Worm (Caenorhabditis elegans): ENCODE results near the gene R12B2.13.
A peak's percentile ranks its signal among the peaks of the same experiment; 100 is the strongest.

R12B2.13 gene

DNA sequence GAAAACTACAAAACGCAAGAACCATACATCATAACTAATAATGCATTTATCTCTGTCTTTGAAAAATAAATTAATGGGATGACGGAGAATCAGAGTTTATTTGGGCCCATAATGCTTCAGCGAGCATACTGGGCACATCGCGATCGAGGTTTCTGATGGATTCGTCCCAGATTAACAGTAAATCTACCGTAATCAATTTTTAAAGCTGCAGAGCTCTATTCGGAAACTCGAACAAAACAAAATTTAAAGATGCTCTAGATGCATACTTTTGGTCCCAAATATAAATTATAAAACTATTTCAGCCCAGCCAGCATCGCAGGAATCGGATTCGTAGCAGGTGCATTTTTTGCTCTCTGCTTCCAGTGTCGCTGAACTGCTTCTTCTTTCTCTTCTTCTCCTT, 5.2 kb downstream of the R12B2.13 start (continued):
- TF ChIP-seq lin-15B (tag; optimal IDR thresholded peaks at IDR 0.05) (no peak), unc-130 (GFP tag; optimal IDR thresholded peaks at IDR 0.05) (no peak), jun-1 (tag; optimal IDR thresholded peaks at IDR 0.05) (no peak), daf-16 (GFP tag; optimal IDR thresholded peaks at IDR 0.05) (no peak), daf-16 (tag; optimal IDR thresholded peaks at IDR 0.05) (no peak), lin-39 (tag; optimal IDR thresholded peaks at IDR 0.05) (no peak), lin-29 (GFP tag; IDR thresholded peaks at IDR 0.05) (no peak), F26F4.8 (GFP tag; conservative IDR thresholded peaks at IDR 0.05) (no peak), T26A8.4 (GFP tag; IDR thresholded peaks at IDR 0.05) (peak; percentile 31; the same call in 1 of the 2 replicates)

- TF ChIP-seq ctbp-1 (GFP tag; IDR thresholded peaks at IDR 0.05), result peak; percentile 72
- no peak for TF ChIP-seq skn-1 (tag; optimal IDR thresholded peaks at IDR 0.05)
- peak; percentile 64 for TF ChIP-seq ces-1 (GFP tag; optimal IDR thresholded peaks at IDR 0.05)
- TF ChIP-seq lsy-2 (tag; optimal IDR thresholded peaks at IDR 0.05), result peak in 1 of 2 experiments; percentile 24
- no peak for TF ChIP-seq lin-15B (tag; optimal IDR thresholded peaks at IDR 0.05)
- no peak for TF ChIP-seq F37D6.2 (tag; optimal IDR thresholded peaks at IDR 0.05)
- peak in 1 of 2 experiments; percentile 94 for TF ChIP-seq unc-62 (GFP tag; optimal IDR thresholded peaks at IDR 0.05 in 1 of 2)
- no peak for TF ChIP-seq unc-62 (tag; optimal IDR thresholded peaks at IDR 0.05)
- TF ChIP-seq mes-2 (tag; optimal IDR thresholded peaks at IDR 0.05; ENCODE audit: poor library complexity, severe bottlenecking), result peak; percentile 30
Measured at ce11 chrIII:5826895-5827437, 6.3 kb downstream of the R12B2.13 start.

DNA sequence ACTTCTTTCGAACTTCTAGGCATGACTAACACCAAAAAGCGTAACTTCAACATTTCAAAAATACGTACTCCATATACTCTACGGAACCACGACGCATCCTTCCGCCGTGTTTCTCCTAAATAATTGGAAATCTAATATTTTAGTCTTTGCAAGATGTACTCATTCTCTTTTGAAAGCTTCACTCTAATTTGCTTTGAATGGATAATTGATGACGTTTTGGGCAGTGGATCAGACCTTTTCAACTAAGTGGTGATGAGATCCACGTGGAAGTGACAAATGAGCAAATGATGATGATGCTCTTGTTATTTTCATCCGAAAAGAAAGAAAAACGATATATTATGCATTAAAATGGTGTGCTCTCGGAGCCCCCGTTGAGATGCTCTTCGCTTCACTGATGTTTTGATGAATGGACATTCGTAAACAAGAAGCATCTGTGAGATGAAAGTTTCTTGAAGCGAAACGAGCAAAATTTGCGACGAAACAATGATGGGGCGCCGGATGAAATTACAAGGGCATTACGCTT, 8.8 kb downstream of the R12B2.13 start:
- TF ChIP-seq ces-1 (GFP tag; optimal IDR thresholded peaks at IDR 0.05), result no peak
- peak in 1 of 2 experiments; percentile 70 for TF ChIP-seq unc-62 (GFP tag; optimal IDR thresholded peaks at IDR 0.05 in 1 of 2)
- no peak for TF ChIP-seq unc-62 (tag; optimal IDR thresholded peaks at IDR 0.05)

- TF ChIP-seq fkh-10 (GFP tag; optimal IDR thresholded peaks at IDR 0.05), result no peak
- no peak for TF ChIP-seq dmd-6 (GFP tag; IDR thresholded peaks at IDR 0.05)
- no peak for TF ChIP-seq zip-11 (GFP tag; IDR thresholded peaks at IDR 0.05)
- no peak for TF ChIP-seq lir-3 (tag; optimal IDR thresholded peaks at IDR 0.05)
- no peak for TF ChIP-seq dmd-9 (GFP tag; IDR thresholded peaks at IDR 0.05)
- no peak for TF ChIP-seq lin-13 (GFP tag; optimal IDR thresholded peaks at IDR 0.05)
- no peak for TF ChIP-seq set-16 (GFP tag; IDR thresholded peaks at IDR 0.05)
- TF ChIP-seq nhr-25 (tag; optimal IDR thresholded peaks at IDR 0.05; ENCODE audit: borderline replicate concordance, insufficient read depth), result no peak
- TF ChIP-seq madf-5 (GFP tag; IDR thresholded peaks at IDR 0.05), result no peak
- TF ChIP-seq daf-8 (GFP tag; IDR thresholded peaks at IDR 0.05), result no peak
- no peak for TF ChIP-seq Y105C5A.15 (GFP tag; IDR thresholded peaks at IDR 0.05)
- no peak for TF ChIP-seq dmd-8 (GFP tag; IDR thresholded peaks at IDR 0.05)
- no peak for TF ChIP-seq snpc-4 (tag; optimal IDR thresholded peaks at IDR 0.05)
- no peak for TF ChIP-seq F49E8.2 (tag; optimal IDR thresholded peaks at IDR 0.05; ENCODE audit: borderline replicate concordance)
Measured at ce11 chrIII:5823617-5824016, 9.7 kb downstream of the R12B2.13 start, which contains the start of gene R12B2.8. TSS of gene R12B2.8 (plus strand) at chrIII:5823917.

- no peak for TF ChIP-seq daf-19 (GFP tag; conservative IDR thresholded peaks at IDR 0.05)
- no peak for TF ChIP-seq F26F4.8 (GFP tag; conservative IDR thresholded peaks at IDR 0.05)
Measured at ce11 chrIII:5822816-5823215, 10.5 kb downstream of the R12B2.13 start.
